Fruit fly (Drosophila melanogaster): ENCODE results near the gene robl62A.

- no peak for TF ChIP-seq CTCF (optimal IDR thresholded peaks at IDR 0.05)
- no peak for TF ChIP-seq CG8478 (optimal IDR thresholded peaks at IDR 0.05)
Observed at dm6 chr3L:1484747-1485146, 7.3 kb downstream of the robl62A start.
